Fruit fly (Drosophila melanogaster): ENCODE data around the gene CG33647.

DNA sequence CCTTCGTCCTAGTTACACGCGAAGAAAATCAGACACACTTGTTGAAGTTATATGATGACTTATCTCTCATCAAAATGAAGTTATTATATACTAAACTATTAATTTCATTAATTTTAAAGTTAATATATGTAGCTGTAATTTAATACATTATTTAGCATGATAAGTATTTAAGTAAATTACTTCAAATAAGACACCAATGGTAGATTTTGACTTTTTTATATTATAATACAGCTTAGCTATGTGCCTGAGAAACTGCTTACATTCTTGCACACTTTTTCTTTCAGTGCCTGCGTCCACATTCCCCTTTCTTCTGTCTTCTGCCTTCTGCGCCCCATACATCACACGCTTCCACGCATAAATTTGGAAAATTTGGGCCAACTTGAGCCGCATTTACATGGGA is 15.5 kb downstream of the CG33647 start:
- TF ChIP-seq h (optimal IDR thresholded peaks at IDR 0.05), result no peak
- TF ChIP-seq insv (optimal IDR thresholded peaks at IDR 0.05), result no peak
- TF ChIP-seq psq (optimal IDR thresholded peaks at IDR 0.05), result no peak
- no peak for TF ChIP-seq Myc (optimal IDR thresholded peaks at IDR 0.05)
- TF ChIP-seq Sin3A (optimal IDR thresholded peaks at IDR 0.05), result no peak

Data from Kc167 (cell line).